Fruit fly (Drosophila melanogaster): ENCODE measurements around the gene Rph.

Gene Rph

DNA sequence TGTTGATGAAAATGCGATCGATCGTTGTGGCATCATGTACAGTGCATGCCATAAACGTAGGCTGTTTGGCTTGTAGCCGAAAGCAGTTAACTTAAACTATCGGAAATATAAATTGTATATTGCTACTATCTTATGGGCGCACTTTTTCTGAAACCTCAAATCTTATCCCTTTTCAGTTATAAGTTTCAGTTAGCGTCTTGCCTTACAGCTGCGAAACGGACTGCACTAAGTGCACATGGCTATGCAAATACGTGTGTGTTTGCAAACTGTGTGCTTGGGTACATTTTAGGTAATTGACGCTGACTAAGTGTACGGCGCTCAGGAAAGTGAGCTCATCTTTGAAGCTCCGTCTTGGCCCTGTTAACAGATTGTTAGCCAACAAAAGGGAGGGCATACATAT lies 18.2 kb upstream of the Rph start:
- peak; percentile 46 for TF ChIP-seq noc (tag; optimal IDR thresholded peaks at IDR 0.05)

DNA sequence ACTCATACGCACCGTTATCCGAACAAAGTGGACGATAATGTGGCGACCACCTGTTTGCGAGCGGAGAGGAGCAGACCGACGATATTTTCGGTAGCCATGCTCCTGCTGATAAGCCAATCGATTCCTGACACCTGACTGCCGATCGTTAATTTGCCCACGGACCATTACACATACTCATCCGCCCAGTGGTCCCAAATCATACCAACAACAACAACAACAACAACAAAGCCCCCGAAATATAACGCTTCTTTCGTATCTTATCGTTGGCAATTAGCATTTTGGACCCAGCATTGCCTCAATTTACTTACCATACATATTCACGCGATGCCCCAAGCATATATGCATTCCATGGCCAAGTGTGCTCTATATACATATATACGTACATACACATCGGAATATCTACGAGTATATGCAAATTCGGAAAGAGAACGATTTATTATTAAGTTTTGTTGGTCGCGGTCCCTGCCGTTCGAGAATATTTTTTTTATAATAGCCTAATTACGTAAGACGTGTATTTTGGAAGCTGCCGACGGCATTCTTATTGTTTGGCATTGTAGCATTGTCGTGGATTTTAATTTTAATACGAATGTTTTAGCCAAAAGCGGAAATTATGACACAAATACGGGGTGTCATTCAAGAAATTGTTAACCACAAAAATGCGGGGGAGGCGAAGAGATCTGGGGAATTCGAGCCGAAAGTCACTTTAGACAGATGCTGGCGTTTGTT lies 17.7 kb upstream of the Rph start:
- TF ChIP-seq noc (tag; optimal IDR thresholded peaks at IDR 0.05), result no peak

DNA sequence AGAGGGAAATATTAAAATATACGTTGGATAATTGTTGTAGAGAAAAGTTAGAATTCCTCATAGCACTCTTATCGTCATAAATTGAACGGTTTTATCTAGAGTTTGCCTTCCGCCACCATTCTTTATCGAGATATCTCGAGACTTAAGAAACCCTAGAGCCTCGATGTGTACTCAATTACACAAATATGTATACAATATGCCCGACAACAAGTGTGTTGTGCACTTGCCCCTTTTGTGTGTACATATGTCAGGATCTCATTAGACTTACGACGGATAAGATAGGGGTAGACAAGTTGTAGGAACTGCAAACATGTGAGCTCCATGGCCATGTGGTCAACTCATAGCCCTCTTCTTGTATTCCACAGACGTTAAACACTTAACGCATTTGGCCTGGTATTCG lies 16.1 kb upstream of the Rph start:
- no peak for TF ChIP-seq noc (tag; optimal IDR thresholded peaks at IDR 0.05)

DNA sequence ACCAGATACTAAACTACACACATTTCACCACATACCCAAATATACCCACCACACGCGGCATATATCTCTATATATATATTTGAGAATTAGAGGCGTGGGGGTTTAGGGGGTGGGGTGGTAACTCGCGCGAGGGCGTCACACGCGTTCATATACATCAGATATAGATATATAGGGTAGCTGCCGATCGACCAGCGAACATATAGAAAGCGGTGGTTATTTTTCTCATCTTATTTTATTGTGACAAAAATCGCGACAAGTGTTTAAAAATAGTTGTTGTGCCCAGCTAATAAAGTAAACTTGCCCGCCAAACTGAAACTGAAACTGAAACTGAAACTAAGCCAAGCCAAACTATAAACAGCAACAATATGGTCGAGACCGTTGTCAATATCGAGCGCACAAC lies 15.2 kb upstream of the Rph start:
- TF ChIP-seq noc (tag; optimal IDR thresholded peaks at IDR 0.05), result no peak

DNA sequence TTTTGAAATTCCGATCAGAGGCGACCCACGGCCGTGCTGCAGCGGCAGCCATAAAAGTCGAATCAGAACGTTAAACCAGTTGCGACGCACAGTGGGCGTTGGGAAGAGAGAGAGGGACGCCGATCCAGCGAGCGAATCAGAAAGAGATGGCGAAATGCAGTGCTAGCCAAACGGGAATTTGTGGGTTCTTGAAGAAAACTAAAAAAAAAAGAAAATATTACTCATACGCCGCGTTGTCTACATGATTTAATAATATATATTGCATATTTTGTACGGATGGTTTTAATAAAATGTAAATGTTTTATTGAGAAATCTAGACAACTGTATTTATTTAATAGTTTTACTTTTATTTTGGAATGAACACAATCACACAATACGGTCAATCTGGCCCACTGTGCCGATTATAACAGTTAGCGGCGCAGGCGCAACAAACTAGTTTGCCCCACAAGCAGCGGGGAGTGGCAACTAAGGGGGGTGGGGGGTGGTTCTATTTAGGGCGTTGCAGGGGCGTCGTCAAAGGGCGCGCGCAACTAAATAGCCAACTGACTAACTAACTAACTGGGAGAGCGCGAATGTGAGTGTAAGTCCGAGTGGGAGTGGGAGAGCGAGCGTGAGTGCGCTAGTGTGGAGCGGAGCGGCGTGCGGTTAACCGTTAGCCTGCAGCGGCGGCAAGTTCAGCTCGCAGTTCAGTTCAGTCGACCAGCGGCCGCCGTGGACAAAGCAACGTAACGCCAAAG lies 14.6 kb upstream of the Rph start, which contains the start of gene CG15211:
Gene CG15211, plus strand, starts transcription at position 686 of the 737 bp plus-strand sequence.
- peak; percentile 12 for TF ChIP-seq noc (tag; optimal IDR thresholded peaks at IDR 0.05)

DNA sequence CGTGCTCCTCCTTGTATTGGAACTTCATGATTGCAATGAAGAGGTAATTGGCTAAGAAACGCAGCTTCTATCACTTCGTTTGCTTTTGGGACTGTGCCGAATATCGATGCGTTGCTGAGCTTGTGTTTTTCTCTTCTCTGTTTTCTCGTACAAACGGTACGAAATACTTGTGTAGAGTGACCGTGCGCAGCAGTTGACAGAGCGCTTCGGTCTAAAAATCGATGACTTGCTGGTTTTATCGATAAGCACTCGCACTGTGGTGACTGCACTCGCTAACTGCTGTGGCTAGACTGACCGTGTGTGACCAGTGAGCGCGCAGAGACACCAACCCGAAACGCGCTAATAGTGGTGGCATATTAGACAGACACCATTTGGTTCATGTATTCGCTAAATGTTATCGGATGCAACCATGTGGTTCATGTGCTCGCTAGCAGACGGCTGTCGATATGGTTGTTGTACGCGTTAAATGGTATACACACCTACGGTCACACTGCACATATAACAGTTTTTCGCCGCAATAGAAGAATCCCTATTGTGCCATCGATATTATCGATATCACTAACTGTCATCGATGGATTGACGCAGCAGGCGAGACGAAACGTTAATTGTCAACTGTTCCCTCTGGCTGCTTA lies 10.7 kb upstream of the Rph start, which contains the start of the genes Atg8a and BTBD9:
Gene Atg8a, minus strand, starts transcription at position 296 of the 632 bp plus-strand sequence.
Gene BTBD9, plus strand, starts transcription at position 495 of the 632 bp plus-strand sequence.
- TF ChIP-seq noc (tag; optimal IDR thresholded peaks at IDR 0.05), result peak; percentile 6

DNA sequence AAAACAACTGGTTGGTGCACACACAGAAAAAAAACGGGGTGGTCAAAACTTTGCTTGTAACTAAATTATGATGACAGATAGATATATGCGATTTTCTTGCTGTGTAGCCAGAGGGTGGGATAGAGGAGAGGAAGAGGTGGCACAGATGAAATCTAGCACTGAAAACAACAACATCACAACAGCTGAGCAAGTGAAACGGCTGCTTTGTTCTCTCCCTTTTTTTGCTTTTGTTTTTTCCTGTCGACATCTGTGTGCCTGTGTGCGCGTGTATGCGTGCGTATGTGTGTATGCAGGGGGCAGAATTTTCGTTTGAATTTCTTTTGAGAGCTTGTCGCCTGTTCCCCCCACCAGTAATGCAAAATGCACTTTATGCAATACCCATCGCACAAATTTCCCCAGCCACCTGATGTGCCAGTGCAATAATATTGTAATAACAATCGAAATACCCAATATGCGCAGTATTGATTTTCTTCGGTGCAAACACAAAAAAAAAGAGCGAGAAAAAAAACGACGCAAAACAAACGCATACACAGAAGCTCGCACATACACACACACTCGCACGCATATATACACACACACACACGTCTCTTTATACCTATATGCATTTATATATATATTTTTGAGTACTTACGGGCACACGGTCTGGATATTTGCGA lies 10.0 kb upstream of the Rph start:
- TF ChIP-seq noc (tag; optimal IDR thresholded peaks at IDR 0.05), result peak; percentile 48

DNA sequence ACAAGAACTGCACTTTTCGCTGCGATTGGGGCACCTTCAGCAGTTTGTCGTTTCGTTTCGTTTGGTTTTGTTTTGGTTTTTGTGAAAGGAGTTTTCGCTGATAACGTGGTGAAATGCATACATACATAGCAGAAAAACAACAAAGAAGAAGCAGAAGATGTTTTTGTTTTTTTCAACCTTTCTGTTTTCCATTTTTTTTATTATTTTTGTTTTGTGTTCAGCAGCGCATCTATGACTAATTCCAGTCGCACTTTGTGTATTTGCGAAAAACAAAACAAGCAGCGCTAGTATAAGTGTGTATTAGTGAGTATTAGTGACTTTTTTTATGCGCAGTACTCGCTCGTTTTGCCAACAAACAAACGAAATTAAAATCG lies 9.5 kb upstream of the Rph start:
- no peak for TF ChIP-seq noc (tag; optimal IDR thresholded peaks at IDR 0.05)

DNA sequence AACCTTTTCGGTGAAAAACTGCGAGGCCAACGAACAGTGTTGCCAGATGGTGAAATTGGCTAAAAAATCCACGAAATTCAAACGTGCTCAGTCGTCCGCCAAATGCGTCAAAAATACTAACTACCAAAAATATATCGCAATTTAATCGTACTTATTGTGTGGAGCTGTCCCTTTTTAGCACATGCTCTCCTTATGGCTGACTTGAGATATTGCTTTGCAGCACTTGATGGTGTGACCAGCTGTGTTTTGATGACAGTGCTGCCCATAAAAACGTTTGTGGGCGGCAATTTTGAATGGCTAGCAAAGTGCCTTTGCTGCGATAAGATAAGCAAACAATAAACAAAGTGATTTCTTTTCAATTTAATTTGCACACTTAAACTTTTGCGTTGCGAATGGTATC lies 6.7 kb upstream of the Rph start, which contains the start of gene Tango5:
Gene Tango5, minus strand, starts transcription at position 208 of the 400 bp plus-strand sequence.
- no peak for TF ChIP-seq noc (tag; optimal IDR thresholded peaks at IDR 0.05)

DNA sequence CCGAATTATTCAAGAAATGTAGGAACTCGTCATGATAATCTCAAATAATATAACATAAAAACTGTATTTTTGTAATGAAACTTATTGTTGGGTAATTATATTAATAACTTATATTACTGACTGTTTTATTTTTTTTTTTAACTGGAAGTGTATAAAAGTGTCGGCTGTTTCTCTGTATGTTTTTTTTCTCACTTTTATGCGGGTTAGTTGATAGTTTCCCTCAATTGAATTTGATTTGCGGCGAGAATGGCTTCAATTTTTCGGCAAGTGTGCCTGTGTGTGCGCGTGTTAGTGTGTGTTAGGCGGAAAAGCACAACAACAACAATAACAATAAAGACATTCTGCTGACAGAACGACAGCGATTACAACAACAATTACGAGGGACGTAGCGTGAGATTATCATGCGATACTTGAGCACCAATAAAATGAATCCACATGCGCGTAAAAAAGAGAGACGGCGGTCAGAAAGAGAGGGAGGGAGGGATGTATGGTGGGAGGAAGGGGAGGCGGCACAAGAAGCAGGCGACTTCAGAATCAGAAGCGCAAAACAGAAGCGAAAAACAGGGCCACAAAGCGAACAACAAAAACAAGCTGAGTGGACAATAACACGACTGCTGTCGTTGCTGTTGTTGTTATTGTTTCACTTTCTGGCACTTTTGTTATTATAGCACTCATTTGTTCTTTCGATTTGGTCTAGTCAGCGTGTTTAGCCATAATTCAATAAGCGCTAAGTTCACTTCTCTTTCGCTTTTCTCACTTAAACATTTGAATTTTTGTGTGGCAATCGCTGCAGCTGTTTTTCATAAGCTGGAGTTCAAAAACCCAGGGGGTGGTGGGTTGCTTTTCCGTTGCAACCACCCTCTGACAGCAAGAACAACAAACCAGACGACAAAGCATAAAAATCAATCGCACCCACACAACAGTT lies 5.8 kb upstream of the Rph start:
- TF ChIP-seq noc (tag; optimal IDR thresholded peaks at IDR 0.05), result peak; percentile 36

DNA sequence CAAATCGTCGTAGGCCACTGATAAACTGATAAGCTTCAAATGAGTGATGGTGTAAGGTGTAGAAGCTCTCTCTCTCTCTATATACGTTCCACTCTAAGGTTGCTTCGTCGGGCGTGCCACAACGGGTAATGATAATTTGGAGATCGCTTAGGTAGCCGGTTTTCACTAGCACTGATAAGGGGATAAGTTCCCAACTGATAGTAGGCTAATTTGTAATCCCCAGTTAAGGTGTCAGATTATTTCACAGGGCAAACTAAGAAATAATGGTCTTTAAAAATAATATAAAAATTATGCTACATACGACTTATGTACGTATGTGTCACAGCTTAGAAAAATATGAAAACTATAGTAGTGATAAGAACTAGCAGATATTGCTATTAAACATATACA lies 5.1 kb upstream of the Rph start:
- TF ChIP-seq noc (tag; optimal IDR thresholded peaks at IDR 0.05), result no peak

DNA sequence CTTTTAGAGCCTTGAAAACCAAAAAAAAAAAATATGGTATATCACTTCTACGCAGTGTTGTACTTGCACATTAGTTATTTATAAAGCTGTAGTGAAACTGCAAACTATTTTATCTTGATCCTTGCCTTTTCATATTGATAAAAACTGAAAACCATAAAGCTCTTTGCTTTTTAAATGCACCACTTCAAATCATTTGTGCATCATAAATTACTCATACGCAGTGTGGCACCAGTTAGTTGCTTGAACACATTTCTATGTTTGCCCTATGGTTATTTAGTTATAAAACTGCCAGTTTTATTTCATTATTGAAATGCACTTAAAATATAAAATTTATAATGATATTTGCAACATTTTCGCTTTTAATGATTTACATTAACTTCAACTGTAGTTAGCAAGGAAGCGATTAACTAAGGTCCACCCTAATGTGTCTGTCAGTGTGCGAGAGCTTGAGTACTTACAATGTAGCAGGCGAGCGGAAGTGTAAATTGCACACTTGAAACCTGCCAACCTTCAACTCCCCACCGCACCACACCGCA lies 1.4 kb downstream of the Rph start:
- no peak for TF ChIP-seq noc (tag; optimal IDR thresholded peaks at IDR 0.05)

DNA sequence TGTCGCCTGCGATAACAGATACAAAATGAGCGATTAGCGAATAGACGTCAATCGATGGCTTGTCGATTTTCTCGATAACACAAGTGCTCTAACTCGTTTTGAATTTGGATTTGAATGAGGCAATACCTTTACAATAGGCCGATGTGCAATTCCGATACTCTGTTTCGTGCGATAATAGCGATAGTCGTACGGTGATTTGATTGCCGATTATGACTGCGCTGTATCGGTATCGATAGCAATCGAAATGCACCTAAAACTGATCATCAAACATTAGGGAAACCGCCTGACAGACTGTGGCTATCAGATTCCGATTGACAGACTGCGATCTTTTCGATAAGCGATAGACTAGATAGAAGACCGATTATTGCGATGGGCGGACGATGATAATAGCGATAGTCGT lies 5.7 kb downstream of the Rph start:
- no peak for TF ChIP-seq noc (tag; optimal IDR thresholded peaks at IDR 0.05)

DNA sequence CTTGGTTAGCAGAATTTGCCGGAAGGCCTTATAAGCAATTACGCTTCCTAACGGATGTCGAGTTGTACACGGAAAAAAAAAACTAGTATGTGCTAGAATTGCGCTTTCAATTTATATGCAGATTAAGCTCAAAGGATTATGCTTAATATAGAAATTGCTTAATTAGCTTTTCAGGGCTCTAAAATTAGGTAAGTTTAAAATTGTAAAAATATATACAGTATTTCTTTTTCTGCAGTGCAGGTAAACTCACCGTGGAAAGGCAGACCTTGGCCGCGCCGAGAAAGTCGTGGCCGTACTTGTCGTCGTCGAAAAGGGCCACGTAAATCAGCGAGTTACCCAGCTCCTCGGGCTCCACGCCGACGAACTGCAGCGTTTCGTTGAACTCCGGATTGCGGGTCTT lies 6.8 kb downstream of the Rph start:
- no peak for TF ChIP-seq noc (tag; optimal IDR thresholded peaks at IDR 0.05)

DNA sequence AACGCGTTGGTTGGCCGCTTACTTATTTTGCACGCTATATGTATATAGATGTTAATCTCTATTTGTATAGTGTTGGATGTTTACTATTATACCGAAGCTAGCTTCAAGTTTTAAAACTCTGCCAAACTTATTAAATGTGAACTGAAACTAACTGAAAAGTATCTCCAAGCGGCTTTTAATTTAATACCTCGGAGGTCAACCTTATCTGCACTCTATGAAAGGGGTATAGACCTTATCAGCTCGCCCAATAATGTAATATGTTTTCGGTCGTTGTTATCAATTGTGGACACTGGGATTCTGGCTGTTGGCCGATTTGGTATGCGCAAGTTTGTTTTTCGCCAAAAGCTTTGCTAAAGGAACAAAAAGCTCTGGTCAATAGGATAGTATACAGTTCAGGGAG lies 8.8 kb downstream of the Rph start:
- no peak for TF ChIP-seq noc (tag; optimal IDR thresholded peaks at IDR 0.05)

Measured in whole organism, larva.